Worm (Caenorhabditis elegans) whole organism, L3 larva: ENCODE results near the gene ilys-5.

ENCODE experiments used
- R02D3.7 ChIP-seq: fragments of 150-350 bp; optimal IDR thresholded peaks from 2 replicates; lab custom pipeline; 2014; ENCODE audit warnings: missing biosample characterization, missing genetic modification characterization
- ZK546.5 ChIP-seq: sonication (generic microtip); optimal IDR thresholded peaks from 2 replicates; lab custom pipeline; 2017; ENCODE audit warnings: missing biosample characterization, missing genetic modification characterization
- aly-2 ChIP-seq: fragments of 150-350 bp; optimal IDR thresholded peaks from 2 replicates; lab custom pipeline; 2014; ENCODE audit warnings: missing biosample characterization, missing genetic modification characterization
- ceh-16 ChIP-seq: sonication (generic microtip); optimal IDR thresholded peaks from 2 replicates; lab custom pipeline; 2017; ENCODE audit warnings: missing biosample characterization, missing genetic modification characterization
- ceh-28 ChIP-seq: fragments of 150-350 bp; optimal IDR thresholded peaks from 2 replicates; lab custom pipeline; 2014; ENCODE audit warnings: missing biosample characterization, missing genetic modification reagents, missing genetic modification characterization
- ceh-82 ChIP-seq: fragments of 150-350 bp; optimal IDR thresholded peaks from 2 replicates; lab custom pipeline; 2014; ENCODE audit warnings: missing biosample characterization, missing genetic modification characterization
- ceh-9 ChIP-seq: sonication (generic microtip); optimal IDR thresholded peaks from 2 replicates; lab custom pipeline; 2018; ENCODE audit warnings: missing biosample characterization, missing genetic modification characterization
- daf-12 ChIP-seq: fragments of 150-350 bp; optimal IDR thresholded peaks from 2 replicates; lab custom pipeline; 2014; ENCODE audit warnings: missing biosample characterization, missing genetic modification reagents, missing genetic modification characterization
- egl-27 ChIP-seq: sonication (generic microtip); optimal IDR thresholded peaks from 4 replicates; lab custom pipeline; 2017; ENCODE audit warnings: missing biosample characterization, missing genetic modification reagents, missing genetic modification characterization
- egl-5 ChIP-seq: fragments of 150-350 bp; optimal IDR thresholded peaks from 2 replicates; lab custom pipeline; 2017; ENCODE audit warnings: missing biosample characterization, missing genetic modification reagents, missing genetic modification characterization, inconsistent platforms
- elt-1 ChIP-seq: fragments of 150-350 bp; optimal IDR thresholded peaks from 2 replicates; lab custom pipeline; 2014; ENCODE audit warnings: missing biosample characterization, missing genetic modification characterization
- elt-2 ChIP-seq: sonication (generic microtip); optimal IDR thresholded peaks from 2 replicates; lab custom pipeline; 2016; ENCODE audit warnings: missing genetic modification reagents, mild to moderate bottlenecking, missing genetic modification characterization, missing compliant biosample characterization
- elt-3 ChIP-seq, 3 experiments: fragments of 150-350 bp in 1 of 3; sonication (generic microtip) in 2 of 3; optimal IDR thresholded peaks; 2 replicates in 2 of 3; 4 replicates in 1 of 3; lab custom pipeline; 2014 to 2017; ENCODE audit warnings: missing biosample characterization in 3 of 3, missing genetic modification characterization in 3 of 3
- eor-1 ChIP-seq, 2 experiments: fragments of 150-350 bp; optimal IDR thresholded peaks; 2 replicates each; lab custom pipeline; 2014 to 2018; ENCODE audit warnings: missing biosample characterization in 2 of 2, missing genetic modification characterization in 2 of 2
- fkh-2 ChIP-seq: fragments of 150-350 bp; optimal IDR thresholded peaks from 2 replicates; lab custom pipeline; 2014; ENCODE audit warnings: missing biosample characterization, missing genetic modification reagents, missing genetic modification characterization
- fos-1 ChIP-seq: fragments of 150-350 bp; optimal IDR thresholded peaks from 2 replicates; lab custom pipeline; 2014; ENCODE audit warnings: missing biosample characterization, missing genetic modification characterization
- hmg-11 ChIP-seq: sonication (generic microtip); optimal IDR thresholded peaks from 2 replicates; lab custom pipeline; 2016; ENCODE audit warnings: missing genetic modification characterization, missing compliant biosample characterization
- jun-1 ChIP-seq: fragments of 150-350 bp; optimal IDR thresholded peaks from 2 replicates; lab custom pipeline; 2014; ENCODE audit warnings: missing biosample characterization, missing genetic modification reagents, missing genetic modification characterization
- lin-15B ChIP-seq: fragments of 150-350 bp; optimal IDR thresholded peaks from 2 replicates; lab custom pipeline; 2014; ENCODE audit warnings: missing biosample characterization, missing genetic modification characterization
- lin-39 ChIP-seq: fragments of 150-350 bp; optimal IDR thresholded peaks from 2 replicates; lab custom pipeline; 2018; ENCODE audit warnings: missing biosample characterization, missing genetic modification reagents, missing genetic modification characterization
- mdl-1 ChIP-seq: fragments of 150-350 bp; optimal IDR thresholded peaks from 2 replicates; lab custom pipeline; 2014; ENCODE audit warnings: missing biosample characterization, missing genetic modification characterization
- mml-1 ChIP-seq: fragments of 150-350 bp; sonication (generic microtip); optimal IDR thresholded peaks from 3 replicates; lab custom pipeline; 2014; ENCODE audit warnings: missing biosample characterization, missing genetic modification characterization
- nfya-1 ChIP-seq: sonication (generic microtip); optimal IDR thresholded peaks from 2 replicates; lab custom pipeline; 2017; ENCODE audit warnings: missing genetic modification characterization, mild to moderate bottlenecking, missing compliant biosample characterization, antibody characterized with exemption, moderate library complexity; ENCODE audit not compliant: insufficient read depth
- nhr-11 ChIP-seq: fragments of 150-350 bp; optimal IDR thresholded peaks from 2 replicates; lab custom pipeline; 2014; ENCODE audit warnings: missing biosample characterization, missing genetic modification characterization
- nhr-12 ChIP-seq: fragments of 150-350 bp; optimal IDR thresholded peaks from 2 replicates; lab custom pipeline; 2014; ENCODE audit warnings: missing biosample characterization, missing genetic modification characterization
- nhr-23 ChIP-seq: fragments of 150-350 bp; optimal IDR thresholded peaks from 2 replicates; lab custom pipeline; 2014; ENCODE audit warnings: missing biosample characterization, missing genetic modification reagents, missing genetic modification characterization
- nhr-237 ChIP-seq: fragments of 150-350 bp; optimal IDR thresholded peaks from 2 replicates; lab custom pipeline; 2014; ENCODE audit warnings: missing biosample characterization, missing genetic modification characterization
- nhr-25 ChIP-seq: sonication (generic microtip); optimal IDR thresholded peaks from 2 replicates; lab custom pipeline; 2017; ENCODE audit warnings: missing biosample characterization, missing genetic modification characterization
- nhr-28 ChIP-seq: fragments of 150-350 bp; optimal IDR thresholded peaks from 2 replicates; lab custom pipeline; 2014; ENCODE audit warnings: missing biosample characterization, missing genetic modification characterization
- nhr-43 ChIP-seq: sonication (generic microtip); optimal IDR thresholded peaks from 2 replicates; lab custom pipeline; 2016; ENCODE audit warnings: mild to moderate bottlenecking, missing genetic modification characterization, missing compliant biosample characterization; ENCODE audit not compliant: poor library complexity, severe bottlenecking
- nhr-67 ChIP-seq: fragments of 150-350 bp; optimal IDR thresholded peaks from 2 replicates; lab custom pipeline; 2014; ENCODE audit warnings: missing biosample characterization, missing genetic modification characterization
- nhr-76 ChIP-seq: fragments of 150-350 bp; sonication (generic microtip); optimal IDR thresholded peaks from 5 replicates; lab custom pipeline; 2014; ENCODE audit warnings: missing biosample characterization, missing genetic modification characterization
- nhr-77 ChIP-seq: fragments of 150-350 bp; optimal IDR thresholded peaks from 2 replicates; lab custom pipeline; 2014; ENCODE audit warnings: missing biosample characterization, missing genetic modification characterization
- pha-4 ChIP-seq: fragments of 150-350 bp; optimal IDR thresholded peaks from 2 replicates; lab custom pipeline; 2014; ENCODE audit warnings: missing biosample characterization, missing genetic modification reagents, missing genetic modification characterization
- pqm-1 ChIP-seq: fragments of 150-350 bp; optimal IDR thresholded peaks from 2 replicates; lab custom pipeline; 2017; ENCODE audit warnings: missing biosample characterization, missing genetic modification characterization, inconsistent platforms
- sea-2 ChIP-seq: fragments of 150-350 bp; sonication (generic microtip); optimal IDR thresholded peaks from 4 replicates; lab custom pipeline; 2014; ENCODE audit warnings: missing biosample characterization, missing genetic modification reagents, missing genetic modification characterization
- skn-1 ChIP-seq: fragments of 150-350 bp; optimal IDR thresholded peaks from 2 replicates; lab custom pipeline; 2014; ENCODE audit warnings: missing biosample characterization, missing genetic modification characterization
- snpc-4 ChIP-seq: fragments of 150-350 bp; optimal IDR thresholded peaks from 2 replicates; lab custom pipeline; 2014; ENCODE audit warnings: missing biosample characterization, missing genetic modification characterization
- tbx-2 ChIP-seq: sonication (generic microtip); optimal IDR thresholded peaks from 2 replicates; lab custom pipeline; 2016; ENCODE audit warnings: mild to moderate bottlenecking, missing genetic modification characterization, missing compliant biosample characterization
- unc-39 ChIP-seq: sonication (generic microtip); optimal IDR thresholded peaks from 4 replicates; lab custom pipeline; 2017; ENCODE audit warnings: missing biosample characterization, missing genetic modification characterization
- unc-62 ChIP-seq: fragments of 150-350 bp; sonication (generic microtip); optimal IDR thresholded peaks from 4 replicates; lab custom pipeline; 2014; ENCODE audit warnings: missing biosample characterization, missing genetic modification reagents, missing genetic modification characterization
- zag-1 ChIP-seq: fragments of 150-350 bp; optimal IDR thresholded peaks from 2 replicates; lab custom pipeline; 2014; ENCODE audit warnings: missing biosample characterization, missing genetic modification characterization
- ztf-11 ChIP-seq: fragments of 150-350 bp; optimal IDR thresholded peaks from 2 replicates; lab custom pipeline; 2014; ENCODE audit warnings: missing biosample characterization, missing genetic modification characterization

Gene ilys-5

ce11 chrX:6553634-6554033, 17.0 kb upstream of the ilys-5 start:
- no peak for TF ChIP-seq pqm-1 (tag; lab: Kevin White, UChicago)
- no peak for TF ChIP-seq daf-12 (tag; lab: Kevin White, UChicago)
- no peak for TF ChIP-seq nhr-43 (tag; lab: Kevin White, UChicago)
- TF ChIP-seq nhr-237 = no peak
- no peak for TF ChIP-seq nhr-67
- no peak for TF ChIP-seq sea-2
- TF ChIP-seq elt-1 (tag; lab: Kevin White, UChicago) = no peak
- no peak for TF ChIP-seq nhr-23
- no peak for TF ChIP-seq snpc-4
- TF ChIP-seq ceh-28 = no peak
- TF ChIP-seq fos-1 (tag; lab: Kevin White, UChicago) = no peak
- TF ChIP-seq eor-1 (tag; optimal IDR thresholded peaks at IDR 0.05; lab: Kevin White, UChicago) = no peak
- TF ChIP-seq fkh-2 (tag; lab: Kevin White, UChicago) = no peak
- no peak for TF ChIP-seq mdl-1
- TF ChIP-seq nhr-76 (tag; lab: Kevin White, UChicago) = no peak
- no peak for TF ChIP-seq mml-1

- peak; percentile 32 for TF ChIP-seq lin-39 (tag; lab: Kevin White, UChicago)
- TF ChIP-seq nfya-1 (tag; lab: Kevin White, UChicago) = peak; percentile 31
- no peak for TF ChIP-seq ZK546.5 (tag; lab: Kevin White, UChicago)
- peak; percentile 13 for TF ChIP-seq hmg-11 (tag; lab: Kevin White, UChicago)
- no peak for TF ChIP-seq ceh-82 (tag; lab: Kevin White, UChicago)
Measured at ce11 chrX:6552806-6553337, 16.2 kb upstream of the ilys-5 start, which contains the start of gene svh-2. TSS of gene svh-2 (plus strand) at chrX:6553287.

- TF ChIP-seq elt-2 (tag; lab: Kevin White, UChicago) (peak; percentile 90), pqm-1 (tag; lab: Kevin White, UChicago) (peak; percentile 71), jun-1 (peak; percentile 52), mml-1 (no peak), nhr-12 (tag; lab: Kevin White, UChicago) (no peak)
Measured at ce11 chrX:6551679-6552078, 15.0 kb upstream of the ilys-5 start.

DNA sequence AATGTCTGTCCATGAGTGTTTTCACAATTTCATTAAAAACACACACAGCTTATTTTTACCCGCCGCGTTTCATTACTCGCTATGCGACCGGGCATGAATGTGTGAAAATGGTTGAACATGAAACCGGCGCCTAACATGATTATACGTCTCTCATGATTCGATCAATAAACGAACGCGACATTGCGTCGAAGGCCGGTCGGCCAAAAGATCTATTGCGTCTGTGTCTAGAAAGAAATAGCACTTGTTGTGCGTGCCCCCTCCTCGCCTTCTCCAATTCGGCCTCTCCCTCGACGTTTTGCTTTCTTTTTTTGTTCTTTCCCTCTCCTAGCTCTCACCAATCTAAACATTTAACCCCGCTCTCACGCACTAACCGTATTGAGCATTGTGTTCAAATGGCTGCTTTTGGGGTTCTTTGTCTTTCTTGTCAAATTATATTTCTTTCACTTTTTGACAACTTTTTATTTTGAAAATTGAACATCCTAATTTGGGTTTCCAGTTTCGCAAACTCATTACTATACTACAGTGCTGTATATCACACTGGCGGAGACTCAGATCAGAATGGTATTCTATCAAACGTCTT, 14.5 kb upstream of the ilys-5 start:
- TF ChIP-seq jun-1 = no peak
- TF ChIP-seq skn-1 = no peak
- no peak for TF ChIP-seq aly-2
- peak; percentile 71 for TF ChIP-seq egl-5 (tag; lab: Kevin White, UChicago)
- TF ChIP-seq fkh-2 (tag; lab: Kevin White, UChicago) = no peak
- TF ChIP-seq R02D3.7 = no peak
- no peak for TF ChIP-seq ceh-82 (tag; lab: Kevin White, UChicago)
- no peak for TF ChIP-seq ceh-9 (tag; lab: Kevin White, UChicago)
- no peak for TF ChIP-seq nhr-43 (tag; lab: Kevin White, UChicago)
- TF ChIP-seq nhr-77 = no peak
- no peak for TF ChIP-seq ceh-16
- peak; percentile 20 for TF ChIP-seq nhr-23
- TF ChIP-seq nfya-1 (tag; lab: Kevin White, UChicago) = peak; percentile 16
- TF ChIP-seq elt-3 (tag; optimal IDR thresholded peaks at IDR 0.05; lab: Kevin White, UChicago) = no peak
- TF ChIP-seq elt-2 (tag; lab: Kevin White, UChicago) = no peak
- no peak for TF ChIP-seq tbx-2 (tag; lab: Kevin White, UChicago)
- TF ChIP-seq lin-39 (tag; lab: Kevin White, UChicago) = no peak
- no peak for TF ChIP-seq lin-15B (tag; lab: Kevin White, UChicago)
- no peak for TF ChIP-seq zag-1 (tag; lab: Kevin White, UChicago)
- TF ChIP-seq pha-4 (tag; lab: Kevin White, UChicago) = peak; percentile 9
- no peak for TF ChIP-seq ZK546.5 (tag; lab: Kevin White, UChicago)
- TF ChIP-seq daf-12 (tag; lab: Kevin White, UChicago) = no peak
- peak; percentile 36 for TF ChIP-seq hmg-11 (tag; lab: Kevin White, UChicago)
- TF ChIP-seq egl-27 = no peak
- TF ChIP-seq unc-39 (tag; lab: Kevin White, UChicago) = no peak
- no peak for TF ChIP-seq fos-1 (tag; lab: Kevin White, UChicago)
- TF ChIP-seq elt-1 (tag; lab: Kevin White, UChicago) = no peak
- TF ChIP-seq unc-62 = no peak
- TF ChIP-seq nhr-11 = no peak
- TF ChIP-seq ztf-11 (tag; lab: Kevin White, UChicago) = no peak
- no peak for TF ChIP-seq ceh-28
- no peak for TF ChIP-seq nhr-67
- no peak for TF ChIP-seq eor-1 (tag; optimal IDR thresholded peaks at IDR 0.05; lab: Kevin White, UChicago)
- TF ChIP-seq mdl-1 = no peak
- TF ChIP-seq nhr-28 (tag; lab: Kevin White, UChicago) = no peak
- peak; percentile 52 for TF ChIP-seq nhr-25 (tag; lab: Kevin White, UChicago)
- TF ChIP-seq mml-1 = no peak
